Fruit fly (Drosophila melanogaster) Kc167 (cell line): ENCODE results near the gene CG32107.

Experiments used
- Myc ChIP-seq: fragments of >200 bp; optimal IDR thresholded peaks from 2 replicates; lab custom pipeline; 2017; ENCODE audit warnings: missing external identifiers
- Sin3A ChIP-seq: fragments of >200 bp; optimal IDR thresholded peaks from 2 replicates; lab custom pipeline; 2018; ENCODE audit warnings: missing external identifiers
- h ChIP-seq: fragments of >200 bp; optimal IDR thresholded peaks from 3 replicates; lab custom pipeline; 2018; ENCODE audit warnings: missing external identifiers
- psq ChIP-seq: fragments of >200 bp; optimal IDR thresholded peaks from 2 replicates; lab custom pipeline; 2017; ENCODE audit warnings: missing external identifiers
- ttk ChIP-seq: sonication (Bioruptor generic); optimal IDR thresholded peaks from 2 replicates; lab custom pipeline; 2017; ENCODE audit warnings: missing external identifiers

DNA sequence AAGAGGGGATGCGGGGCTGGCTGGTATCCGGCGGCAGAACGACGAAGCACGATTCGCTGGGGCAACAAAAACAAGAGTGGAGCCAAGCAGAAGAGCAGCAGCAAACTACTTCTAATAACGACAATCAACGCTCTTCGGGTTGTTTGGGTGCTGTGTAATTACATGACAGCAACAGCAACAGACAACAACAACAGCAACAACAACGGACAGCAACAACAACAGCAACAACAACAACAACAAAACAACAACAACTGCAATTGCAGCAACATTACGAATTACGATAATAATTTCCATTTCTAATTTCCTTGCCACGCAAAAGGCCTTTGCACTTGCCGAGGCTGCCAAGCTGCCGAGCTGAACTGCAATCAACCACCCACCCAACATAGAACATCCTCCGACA, 3.4 kb upstream of the CG32107 start:
- TF ChIP-seq h (no peak), psq (no peak), Myc (lab: Kevin White, UChicago) (no peak), ttk (no peak), Sin3A (lab: Kevin White, UChicago) (no peak)
